Worm (Caenorhabditis elegans) whole organism, mixed stage, embryonic: ENCODE measurements around the gene F19H8.2.

Experiments used
- nhr-28 ChIP-seq: fragments of 150-350 bp; optimal IDR thresholded peaks from 2 replicates; lab custom pipeline; 2014; ENCODE audit warnings: missing biosample characterization, missing genetic modification characterization
- unc-62 ChIP-seq: fragments of 150-350 bp; optimal IDR thresholded peaks from 2 replicates; lab custom pipeline; 2014; ENCODE audit warnings: missing biosample characterization, missing genetic modification reagents, missing genetic modification characterization

ce11 chrII:14605026-14605425 lies 643 bp downstream of the F19H8.2 start:
- no peak for TF ChIP-seq nhr-28 (tag; lab: Kevin White, UChicago)
- TF ChIP-seq unc-62: no peak
